Worm (Caenorhabditis elegans) whole organism, midembryonic: ENCODE measurements around the gene F25E5.1.

Experiments used
- T22C8.4 ChIP-seq: fragments of 200-800 bp; sonication (Bioruptor generic); IDR thresholded peaks from 2 replicates; pipeline ENCODE4 v1.3.6; 2022; ENCODE audit warnings: missing genetic modification characterization, missing compliant biosample characterization
- cog-1 ChIP-seq: sonication (generic microtip); optimal IDR thresholded peaks from 2 replicates; lab custom pipeline; 2016; ENCODE audit warnings: missing genetic modification characterization, missing compliant biosample characterization
- flt-1 ChIP-seq: fragments of 200-800 bp; sonication (Bioruptor generic); IDR thresholded peaks from 2 replicates; pipeline ENCODE4 v1.3.6; 2022; ENCODE audit warnings: missing genetic modification characterization, missing compliant biosample characterization
- klf-2 ChIP-seq: fragments of 200-800 bp; sonication (Bioruptor generic); conservative IDR thresholded peaks from 2 replicates; pipeline ENCODE4 v1.3.6; 2022; ENCODE audit warnings: missing genetic modification reagents, missing genetic modification characterization, missing compliant biosample characterization
- med-1 ChIP-seq: sonication (generic microtip); optimal IDR thresholded peaks from 2 replicates; lab custom pipeline; 2017; ENCODE audit warnings: missing genetic modification characterization, mild to moderate bottlenecking, missing compliant biosample characterization, antibody characterized with exemption, missing genetic modification reagents; ENCODE audit not compliant: insufficient read depth
- ref-1 ChIP-seq: fragments of 200-800 bp; sonication (Bioruptor generic); conservative IDR thresholded peaks from 2 replicates; pipeline ENCODE4 v1.3.6; 2022; ENCODE audit warnings: missing genetic modification reagents, missing genetic modification characterization, missing compliant biosample characterization
- tab-1 ChIP-seq: fragments of 200-800 bp; sonication (Bioruptor generic); IDR thresholded peaks from 2 replicates; pipeline ENCODE4 v1.3.6; 2022; ENCODE audit warnings: missing genetic modification characterization, missing compliant biosample characterization
- ztf-23 ChIP-seq: fragments of 200-800 bp; sonication (Bioruptor generic); IDR thresholded peaks from 2 replicates; pipeline ENCODE4 v1.3.6; 2022; ENCODE audit warnings: missing genetic modification reagents, missing genetic modification characterization, missing compliant biosample characterization
- ztf-29 ChIP-seq: fragments of 200-800 bp; sonication (Bioruptor generic); IDR thresholded peaks from 2 replicates; pipeline ENCODE4 v1.3.6; 2022; ENCODE audit warnings: missing genetic modification reagents, missing genetic modification characterization, missing compliant biosample characterization

Gene F25E5.1

DNA sequence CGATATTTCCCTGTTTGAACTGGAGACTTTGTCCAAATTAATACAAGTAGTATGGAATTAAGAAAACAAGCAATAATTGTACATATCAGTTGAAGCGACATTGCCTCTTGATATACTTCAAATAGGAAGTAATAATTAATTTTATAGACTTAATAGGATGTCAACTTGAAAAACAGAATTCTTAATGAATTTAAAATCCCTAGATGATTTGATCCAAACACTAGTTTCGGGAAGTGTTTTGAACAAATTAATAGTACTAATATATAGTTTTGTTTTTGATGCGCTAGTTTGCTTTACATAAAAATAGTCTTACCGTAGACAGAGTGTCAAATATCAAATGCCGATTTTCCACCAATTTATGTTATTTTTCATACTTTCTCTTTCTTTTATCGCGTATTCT lies 12.7 kb downstream of the F25E5.1 start, which contains the start of gene str-190:
str-190 (minus strand) TSS at position 101 of the 400 bp plus-strand sequence.
- TF ChIP-seq cog-1 (no peak), flt-1 (no peak), T22C8.4 (no peak), ref-1 (GFP tag; lab: Robert Waterston, UW) (no peak), ztf-29 (GFP tag; lab: Robert Waterston, UW) (no peak), klf-2 (GFP tag; lab: Robert Waterston, UW) (no peak), tab-1 (no peak), med-1 (GFP tag; lab: Kevin White, UChicago) (no peak), ztf-23 (GFP tag; lab: Robert Waterston, UW) (no peak)

DNA sequence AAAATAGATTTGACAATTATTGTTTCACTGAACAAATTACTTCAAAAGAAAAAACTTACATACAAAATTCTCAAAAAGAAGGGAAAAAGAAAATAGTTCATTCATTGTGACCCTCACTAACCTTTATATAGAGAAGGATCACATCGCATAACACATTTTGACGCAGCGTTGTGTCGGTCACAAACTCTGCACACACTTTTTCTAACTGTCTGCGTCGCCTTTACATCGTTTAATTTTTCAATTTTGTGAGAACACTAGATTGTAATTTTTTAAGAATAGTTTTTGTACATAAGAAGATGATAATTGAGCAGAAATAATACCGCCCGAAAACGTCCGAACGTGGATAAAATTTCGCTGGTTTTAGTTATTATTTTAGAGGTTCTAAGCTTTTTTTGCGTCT lies 15.3 kb downstream of the F25E5.1 start, which contains the start of gene C18B10.6:
C18B10.6 (minus strand) TSS at position 101 of the 400 bp plus-strand sequence.
- TF ChIP-seq T22C8.4 (no peak), ztf-29 (GFP tag; lab: Robert Waterston, UW) (no peak), med-1 (GFP tag; lab: Kevin White, UChicago) (no peak), cog-1 (no peak), flt-1 (no peak), ztf-23 (GFP tag; lab: Robert Waterston, UW) (no peak), tab-1 (no peak)

ce11 chrV:7485000-7485399 lies 19.3 kb downstream of the F25E5.1 start, which contains the start of gene srbc-8:
TSS of gene srbc-8 (minus strand) at chrV:7485100.
- no peak for TF ChIP-seq cog-1
- TF ChIP-seq ztf-29 (GFP tag; lab: Robert Waterston, UW) = no peak
- TF ChIP-seq flt-1 = no peak
- no peak for TF ChIP-seq med-1 (GFP tag; lab: Kevin White, UChicago)
- TF ChIP-seq tab-1 = no peak
- no peak for TF ChIP-seq ztf-23 (GFP tag; lab: Robert Waterston, UW)
- no peak for TF ChIP-seq ref-1 (GFP tag; lab: Robert Waterston, UW)
- TF ChIP-seq T22C8.4 = no peak
- TF ChIP-seq klf-2 (GFP tag; lab: Robert Waterston, UW) = no peak

ce11 chrV:7487518-7487917 lies 21.8 kb downstream of the F25E5.1 start, which contains the start of gene srbc-7:
TSS of gene srbc-7 (minus strand) at chrV:7487618.
- TF ChIP-seq ref-1 (GFP tag; lab: Robert Waterston, UW) (no peak), ztf-29 (GFP tag; lab: Robert Waterston, UW) (no peak), med-1 (GFP tag; lab: Kevin White, UChicago) (no peak), T22C8.4 (no peak), flt-1 (no peak), klf-2 (GFP tag; lab: Robert Waterston, UW) (no peak), tab-1 (no peak), cog-1 (no peak), ztf-23 (GFP tag; lab: Robert Waterston, UW) (no peak)

ce11 chrV:7490340-7490739 lies 24.7 kb downstream of the F25E5.1 start, which contains the start of gene srbc-9:
TSS of gene srbc-9 (minus strand) at chrV:7490440.
- TF ChIP-seq T22C8.4 (no peak), klf-2 (GFP tag; lab: Robert Waterston, UW) (no peak), ref-1 (GFP tag; lab: Robert Waterston, UW) (no peak), cog-1 (no peak), med-1 (GFP tag; lab: Kevin White, UChicago) (no peak), flt-1 (no peak), tab-1 (no peak), ztf-29 (GFP tag; lab: Robert Waterston, UW) (no peak), ztf-23 (GFP tag; lab: Robert Waterston, UW) (no peak)

DNA sequence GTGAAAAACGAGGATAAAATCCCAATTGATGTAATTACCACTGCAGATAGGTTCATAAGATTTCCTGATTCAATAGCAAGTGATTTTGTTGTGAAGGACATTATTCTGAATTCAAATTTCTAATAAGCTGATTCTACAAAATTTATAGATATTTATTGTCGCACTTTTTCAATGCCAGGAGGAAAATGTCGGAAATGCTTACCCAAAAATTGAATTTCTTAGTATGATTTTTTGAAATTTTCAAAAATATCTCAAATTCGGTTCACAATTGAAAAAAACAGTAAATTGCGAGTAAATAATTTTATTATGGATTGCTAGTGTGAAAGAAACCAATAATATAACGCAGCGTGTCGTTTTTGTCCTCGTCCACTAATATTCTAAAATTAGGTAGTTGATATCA lies 27.2 kb downstream of the F25E5.1 start, which contains the start of gene srbc-10:
srbc-10 (minus strand) TSS at position 101 of the 400 bp plus-strand sequence.
- TF ChIP-seq cog-1 (no peak), T22C8.4 (no peak), ref-1 (GFP tag; lab: Robert Waterston, UW) (no peak), klf-2 (GFP tag; lab: Robert Waterston, UW) (no peak), ztf-23 (GFP tag; lab: Robert Waterston, UW) (no peak), flt-1 (no peak), ztf-29 (GFP tag; lab: Robert Waterston, UW) (no peak), tab-1 (no peak), med-1 (GFP tag; lab: Kevin White, UChicago) (no peak)

ce11 chrV:7495189-7495588 lies 29.5 kb downstream of the F25E5.1 start, which contains the start of gene srbc-11:
TSS of gene srbc-11 (minus strand) at chrV:7495289.
- no peak for TF ChIP-seq klf-2 (GFP tag; lab: Robert Waterston, UW)
- no peak for TF ChIP-seq ref-1 (GFP tag; lab: Robert Waterston, UW)
- no peak for TF ChIP-seq med-1 (GFP tag; lab: Kevin White, UChicago)
- TF ChIP-seq ztf-23 (GFP tag; lab: Robert Waterston, UW) = no peak
- no peak for TF ChIP-seq T22C8.4
- TF ChIP-seq tab-1 = no peak
- TF ChIP-seq flt-1 = no peak
- TF ChIP-seq ztf-29 (GFP tag; lab: Robert Waterston, UW) = no peak

- TF ChIP-seq klf-2 (GFP tag; lab: Robert Waterston, UW) (no peak), ztf-23 (GFP tag; lab: Robert Waterston, UW) (no peak), med-1 (GFP tag; lab: Kevin White, UChicago) (no peak), ref-1 (GFP tag; lab: Robert Waterston, UW) (no peak)
Measured at ce11 chrV:7497440-7497839, 31.8 kb downstream of the F25E5.1 start, which contains the start of gene srh-79. TSS of gene srh-79 (plus strand) at chrV:7497740.

ce11 chrV:7501194-7501593 lies 35.5 kb downstream of the F25E5.1 start:
- TF ChIP-seq tab-1 = no peak
- no peak for TF ChIP-seq klf-2 (GFP tag; lab: Robert Waterston, UW)
- no peak for TF ChIP-seq ztf-23 (GFP tag; lab: Robert Waterston, UW)
- TF ChIP-seq cog-1 = no peak
- TF ChIP-seq med-1 (GFP tag; lab: Kevin White, UChicago) = no peak

DNA sequence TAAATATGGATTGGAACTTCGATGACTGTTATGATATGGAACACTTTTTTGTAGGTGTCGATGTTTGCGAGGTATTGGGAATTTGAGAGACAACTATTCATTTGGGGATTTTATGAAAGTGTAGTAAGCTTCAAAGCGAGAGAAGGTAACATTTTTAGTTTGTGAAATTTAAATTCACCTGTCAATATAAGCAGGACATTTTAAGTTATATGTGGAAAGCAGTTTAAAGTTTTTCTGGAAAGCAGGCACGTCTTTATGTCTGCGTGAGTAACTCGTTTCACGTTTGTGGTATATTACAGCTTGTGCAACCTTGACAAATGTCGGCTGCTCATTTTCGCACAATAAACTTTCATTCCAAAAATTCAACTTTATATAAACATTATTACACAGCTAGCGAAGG lies 38.6 kb downstream of the F25E5.1 start, which contains the start of gene srh-229:
srh-229 (minus strand) TSS at position 101 of the 400 bp plus-strand sequence.
- TF ChIP-seq ztf-29 (GFP tag; lab: Robert Waterston, UW) (no peak), T22C8.4 (no peak), cog-1 (no peak), flt-1 (no peak), med-1 (GFP tag; lab: Kevin White, UChicago) (no peak), ref-1 (GFP tag; lab: Robert Waterston, UW) (no peak), tab-1 (no peak), ztf-23 (GFP tag; lab: Robert Waterston, UW) (no peak), klf-2 (GFP tag; lab: Robert Waterston, UW) (no peak)
